Worm (Caenorhabditis elegans) whole organism, early embryonic: Measurements from ENCODE around the gene ZC477.3.

Source experiments
- ama-1 ChIP-seq: fragments of 150-350 bp; optimal IDR thresholded peaks from 2 replicates; lab custom pipeline; 2014
- hnd-1 ChIP-seq: sonication (generic microtip); optimal IDR thresholded peaks from 2 replicates; lab custom pipeline; 2016; ENCODE audit warnings: missing genetic modification characterization, missing compliant biosample characterization
- pes-1 ChIP-seq: fragments of 200-800 bp; sonication (Bioruptor generic); IDR thresholded peaks from 2 replicates; pipeline ENCODE4 v1.3.6; 2022; ENCODE audit warnings: missing genetic modification reagents, missing genetic modification characterization, missing compliant biosample characterization

DNA sequence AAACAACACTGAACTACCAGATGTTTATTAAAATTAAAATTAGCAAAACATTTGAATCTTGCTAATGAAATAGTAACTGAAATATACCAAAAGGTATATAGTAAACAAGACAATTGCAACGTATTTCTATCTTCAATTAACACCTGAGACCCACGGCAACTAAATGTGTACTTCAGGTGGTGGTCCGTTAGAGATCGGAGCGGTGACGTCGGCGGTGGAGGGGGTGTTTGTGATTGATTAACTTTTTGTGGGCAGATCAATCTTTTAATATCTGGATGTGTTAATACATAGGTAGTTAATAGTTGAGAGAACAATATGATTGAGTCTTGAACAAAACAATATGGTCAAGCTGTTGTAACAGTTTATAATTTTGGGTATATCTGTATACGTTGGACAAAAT lies 7.2 kb upstream of the ZC477.3 start:
- TF ChIP-seq hnd-1 (tag; lab: Kevin White, UChicago) (no peak), pes-1 (GFP tag; lab: Robert Waterston, UW) (no peak), ama-1 (lab: Kevin White, UChicago) (no peak)
